Worm (Caenorhabditis elegans): ENCODE measurements around the gene cec-5.

DNA sequence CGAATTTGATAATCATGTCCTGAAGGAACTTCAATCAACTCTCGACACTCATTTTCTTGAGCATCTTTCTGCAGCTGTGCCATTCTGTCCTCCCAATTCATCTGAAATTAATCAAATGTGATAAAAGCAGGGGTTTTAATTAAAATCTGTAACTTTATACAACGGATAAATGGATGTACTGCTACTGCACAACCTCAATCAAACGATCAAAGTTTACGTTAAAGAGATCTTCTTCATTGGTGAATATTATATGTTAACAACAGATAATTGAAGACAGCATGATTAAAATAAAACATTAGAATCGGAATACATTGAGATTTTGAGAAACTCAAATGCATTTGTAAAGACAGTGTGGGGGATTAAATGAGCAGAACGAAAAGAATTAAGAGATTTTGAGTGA, 1.6 kb downstream of the cec-5 start, which contains the start of gene F32E10.5:
- TF ChIP-seq hlh-30 (tag; optimal IDR thresholded peaks at IDR 0.05; ENCODE audit: insufficient read depth) (no peak), lin-11 (tag; optimal IDR thresholded peaks at IDR 0.05) (no peak), nfya-1 (tag; optimal IDR thresholded peaks at IDR 0.05) (no peak), ceh-31 (tag; optimal IDR thresholded peaks at IDR 0.05) (no peak), lim-6 (tag; optimal IDR thresholded peaks at IDR 0.05) (no peak), pag-3 (tag; optimal IDR thresholded peaks at IDR 0.05; ENCODE audit: borderline replicate concordance) (no peak)
